Fruit fly (Drosophila melanogaster) whole organism, embryonic: ENCODE data around the gene CG4328.

ENCODE experiments used
- CG10654 ChIP-seq: fragments of 200-800 bp; sonication (Bioruptor generic); optimal IDR thresholded peaks from 2 replicates; lab custom pipeline; 2016; ENCODE audit warnings: missing biosample characterization, missing genetic modification characterization
- CG13624 ChIP-seq: fragments of 200-800 bp; sonication (Bioruptor generic); optimal IDR thresholded peaks from 2 replicates; lab custom pipeline; 2016; ENCODE audit warnings: missing biosample characterization, missing genetic modification characterization
- CG6854 ChIP-seq: fragments of 200-800 bp; sonication (Bioruptor generic); optimal IDR thresholded peaks from 3 replicates; lab custom pipeline; 2017; ENCODE audit warnings: missing biosample characterization, mild to moderate bottlenecking, missing genetic modification characterization
- cad ChIP-seq: fragments of >200 bp; optimal IDR thresholded peaks from 2 replicates; lab custom pipeline; 2017; ENCODE audit warnings: missing biosample characterization, missing genetic modification characterization

dm6 chr3L:12277054-12277879 is 18.7 kb downstream of the CG4328 start, which contains the start of the genes Sms and INPP5E:
- no peak for TF ChIP-seq CG13624 (GFP tag; lab: Kevin White, UChicago)
- no peak for TF ChIP-seq cad (GFP tag; lab: Kevin White, UChicago)
- TF ChIP-seq CG6854 (GFP tag; lab: Kevin White, UChicago), result no peak
- peak; percentile 7 for TF ChIP-seq CG10654 (GFP tag; lab: Kevin White, UChicago)
